Worm (Caenorhabditis elegans) whole organism, L4 larva: ENCODE results near the gene cpna-3.

Experiments
- D1046.2 ChIP-seq: fragments of 200-800 bp; sonication (Bioruptor generic); IDR thresholded peaks from 2 replicates; pipeline ENCODE4 v1.3.6; 2022; ENCODE audit warnings: missing genetic modification characterization, missing compliant biosample characterization
- F10B5.3 ChIP-seq: sonication (generic microtip); optimal IDR thresholded peaks from 2 replicates; lab custom pipeline; 2016; ENCODE audit warnings: mild to moderate bottlenecking, missing genetic modification characterization, missing compliant biosample characterization
- F37D6.2 ChIP-seq: sonication (generic microtip); optimal IDR thresholded peaks from 2 replicates; lab custom pipeline; 2016; ENCODE audit warnings: mild to moderate bottlenecking, missing genetic modification characterization, missing compliant biosample characterization
- T20F7.1 ChIP-seq: fragments of 200-800 bp; sonication (Bioruptor generic); optimal IDR thresholded peaks from 2 replicates; lab custom pipeline; 2018; ENCODE audit warnings: mild to moderate bottlenecking, missing genetic modification characterization, missing compliant biosample characterization
- Y105C5A.15 ChIP-seq: fragments of 200-800 bp; sonication (Bioruptor generic); IDR thresholded peaks from 2 replicates; pipeline ENCODE4 v1.3.6; 2022; ENCODE audit warnings: missing genetic modification characterization, missing compliant biosample characterization
- Y48G9A.11 ChIP-seq: fragments of 200-800 bp; sonication (Bioruptor generic); IDR thresholded peaks from 2 replicates; pipeline ENCODE4 v1.3.6; 2022; ENCODE audit warnings: missing genetic modification reagents, missing genetic modification characterization, missing compliant biosample characterization
- aly-2 ChIP-seq: sonication (generic microtip); optimal IDR thresholded peaks from 2 replicates; lab custom pipeline; 2018; ENCODE audit warnings: missing biosample characterization, missing genetic modification characterization
- ama-1 ChIP-seq: fragments of 150-350 bp; optimal IDR thresholded peaks from 2 replicates; lab custom pipeline; 2014; ENCODE audit warnings: inconsistent platforms, mixed read lengths
- attf-4 ChIP-seq: sonication (generic microtip); optimal IDR thresholded peaks from 3 replicates; lab custom pipeline; 2017; ENCODE audit warnings: missing biosample characterization, missing genetic modification characterization
- ceh-28 ChIP-seq: fragments of 150-350 bp; optimal IDR thresholded peaks from 2 replicates; lab custom pipeline; 2014; ENCODE audit warnings: missing biosample characterization, missing genetic modification reagents, missing genetic modification characterization
- ceh-82 ChIP-seq: sonication (generic microtip); optimal IDR thresholded peaks from 2 replicates; lab custom pipeline; 2017; ENCODE audit warnings: missing biosample characterization, missing genetic modification characterization
- cey-2 ChIP-seq: sonication (generic microtip); optimal IDR thresholded peaks from 3 replicates; lab custom pipeline; 2017; ENCODE audit warnings: missing genetic modification characterization, mild to moderate bottlenecking, missing compliant biosample characterization, antibody characterized with exemption, borderline replicate concordance; ENCODE audit not compliant: insufficient read depth
- daf-16 ChIP-seq, 3 experiments: sonication (generic microtip); optimal IDR thresholded peaks; 2 replicates each; lab custom pipeline; 2016 to 2017; ENCODE audit warnings: missing genetic modification characterization in 3 of 3, missing genetic modification reagents in 3 of 3, mild to moderate bottlenecking in 2 of 3, missing compliant biosample characterization in 2 of 3, missing biosample characterization in 1 of 3, moderate library complexity in 1 of 3
- daf-19 ChIP-seq: fragments of 200-800 bp; sonication (Bioruptor generic); conservative IDR thresholded peaks from 2 replicates; pipeline ENCODE4 v1.3.6; 2022; ENCODE audit warnings: missing genetic modification characterization, missing compliant biosample characterization
- daf-8 ChIP-seq: fragments of 200-800 bp; sonication (Bioruptor generic); IDR thresholded peaks from 2 replicates; pipeline ENCODE4 v1.3.6; 2022; ENCODE audit warnings: missing genetic modification characterization, missing compliant biosample characterization
- dmd-6 ChIP-seq: fragments of 200-800 bp; sonication (Bioruptor generic); IDR thresholded peaks from 2 replicates; pipeline ENCODE4 v1.3.6; 2022; ENCODE audit warnings: missing genetic modification reagents, missing genetic modification characterization, missing compliant biosample characterization
- dpl-1 ChIP-seq: fragments of 150-350 bp; optimal IDR thresholded peaks from 2 replicates; lab custom pipeline; 2014; ENCODE audit warnings: missing biosample characterization, missing genetic modification reagents, missing genetic modification characterization
- dve-1 ChIP-seq: sonication (generic microtip); optimal IDR thresholded peaks from 2 replicates; lab custom pipeline; 2017; ENCODE audit warnings: antibody characterized with exemption, mild to moderate bottlenecking, missing genetic modification characterization, missing compliant biosample characterization; ENCODE audit not compliant: insufficient read depth
- hlh-11 ChIP-seq: fragments of 200-800 bp; sonication (Bioruptor generic); optimal IDR thresholded peaks from 2 replicates; lab custom pipeline; 2018; ENCODE audit warnings: mild to moderate bottlenecking, missing genetic modification characterization, missing compliant biosample characterization
- hlh-30 ChIP-seq: sonication (generic microtip); optimal IDR thresholded peaks from 2 replicates; lab custom pipeline; 2017; ENCODE audit warnings: antibody characterized with exemption, mild to moderate bottlenecking, missing genetic modification characterization, missing compliant biosample characterization; ENCODE audit not compliant: insufficient read depth
- hmg-1.1 ChIP-seq: fragments of 200-800 bp; sonication (Bioruptor generic); IDR thresholded peaks from 2 replicates; pipeline ENCODE4 v1.3.6; 2022; ENCODE audit warnings: missing genetic modification reagents, missing genetic modification characterization, missing compliant biosample characterization
- lin-15B ChIP-seq: fragments of 150-350 bp; sonication (generic microtip); optimal IDR thresholded peaks from 3 replicates; lab custom pipeline; 2014; ENCODE audit warnings: missing biosample characterization, missing genetic modification characterization
- lin-39 ChIP-seq: fragments of 150-350 bp; optimal IDR thresholded peaks from 2 replicates; lab custom pipeline; 2014; ENCODE audit warnings: missing biosample characterization, missing genetic modification reagents, missing genetic modification characterization
- lir-3 ChIP-seq: sonication (generic microtip); optimal IDR thresholded peaks from 2 replicates; lab custom pipeline; 2016; ENCODE audit warnings: mild to moderate bottlenecking, missing genetic modification characterization, missing compliant biosample characterization
- lsy-2 ChIP-seq, 2 experiments: fragments of 150-350 bp in 1 of 2; sonication (generic microtip) in 1 of 2; optimal IDR thresholded peaks; 2 replicates each; lab custom pipeline; 2014 to 2017; ENCODE audit warnings: missing biosample characterization in 2 of 2, missing genetic modification characterization in 2 of 2
- madf-5 ChIP-seq, 2 experiments: fragments of 200-800 bp; sonication (Bioruptor generic); IDR thresholded peaks; 2 replicates each; pipeline ENCODE4 v1.3.6; 2022; ENCODE audit warnings: missing compliant biosample characterization in 2 of 2, missing genetic modification characterization in 2 of 2
- mes-2 ChIP-seq: sonication (generic microtip); optimal IDR thresholded peaks from 2 replicates; lab custom pipeline; 2016; ENCODE audit warnings: missing genotype, mild to moderate bottlenecking, missing genetic modification characterization, missing compliant biosample characterization; ENCODE audit not compliant: poor library complexity, severe bottlenecking
- mxl-3 ChIP-seq: fragments of 200-800 bp; sonication (Bioruptor generic); optimal IDR thresholded peaks from 2 replicates; lab custom pipeline; 2018; ENCODE audit warnings: mild to moderate bottlenecking, missing genetic modification characterization, missing compliant biosample characterization
- nhr-10 ChIP-seq: fragments of 150-350 bp; optimal IDR thresholded peaks from 2 replicates; lab custom pipeline; 2014; ENCODE audit warnings: missing biosample characterization, missing genetic modification characterization
- nhr-111 ChIP-seq: fragments of 200-800 bp; sonication (Bioruptor generic); optimal IDR thresholded peaks from 2 replicates; lab custom pipeline; 2018; ENCODE audit warnings: mild to moderate bottlenecking, missing genetic modification characterization, missing compliant biosample characterization
- nhr-237 ChIP-seq: sonication (generic microtip); optimal IDR thresholded peaks from 2 replicates; lab custom pipeline; 2017; ENCODE audit warnings: missing biosample characterization, missing genetic modification characterization
- nhr-28 ChIP-seq: fragments of 150-350 bp; optimal IDR thresholded peaks from 2 replicates; lab custom pipeline; 2014; ENCODE audit warnings: missing biosample characterization, missing genetic modification characterization
- nhr-6 ChIP-seq: fragments of 150-350 bp; optimal IDR thresholded peaks from 2 replicates; lab custom pipeline; 2014; ENCODE audit warnings: missing biosample characterization, missing genetic modification characterization
- nhr-77 ChIP-seq: fragments of 150-350 bp; optimal IDR thresholded peaks from 2 replicates; lab custom pipeline; 2014; ENCODE audit warnings: missing biosample characterization, missing genetic modification characterization
- pha-4 ChIP-seq, 2 experiments: fragments of 150-350 bp in 1 of 2; fragments of 200-800 bp in 1 of 2; sonication (Bioruptor generic) in 1 of 2; IDR thresholded peaks in 1 of 2; optimal IDR thresholded peaks in 1 of 2; 2 replicates each; pipeline versions ENCODE4 v1.3.6 to Lab custom; 2014 to 2022; ENCODE audit warnings: missing genetic modification characterization in 2 of 2, missing genetic modification reagents in 2 of 2, missing biosample characterization in 1 of 2, missing compliant biosample characterization in 1 of 2
- php-3 ChIP-seq: fragments of 200-800 bp; sonication (Bioruptor generic); IDR thresholded peaks from 2 replicates; pipeline ENCODE4 v1.3.6; 2022; ENCODE audit warnings: missing genetic modification reagents, missing genetic modification characterization, missing compliant biosample characterization
- pqm-1 ChIP-seq: sonication (generic microtip); optimal IDR thresholded peaks from 2 replicates; lab custom pipeline; 2017; ENCODE audit warnings: missing biosample characterization, missing genetic modification characterization
- rbr-2 ChIP-seq: sonication (generic microtip); optimal IDR thresholded peaks from 2 replicates; lab custom pipeline; 2016; ENCODE audit warnings: missing genotype, missing genetic modification characterization, missing compliant biosample characterization
- saeg-2 ChIP-seq: fragments of 200-800 bp; sonication (Bioruptor generic); IDR thresholded peaks from 2 replicates; pipeline ENCODE4 v1.3.6; 2022; ENCODE audit warnings: missing genetic modification reagents, missing genetic modification characterization, missing compliant biosample characterization
- snpc-1.2 ChIP-seq: fragments of 200-800 bp; sonication (Bioruptor generic); IDR thresholded peaks from 2 replicates; pipeline ENCODE4 v1.3.6; 2022; ENCODE audit warnings: missing genetic modification reagents, missing genetic modification characterization, missing compliant biosample characterization
- unc-39 ChIP-seq: sonication (generic microtip); optimal IDR thresholded peaks from 2 replicates; lab custom pipeline; 2017; ENCODE audit warnings: missing biosample characterization, missing genetic modification characterization
- zfp-2 ChIP-seq: sonication (generic microtip); optimal IDR thresholded peaks from 2 replicates; lab custom pipeline; 2016; ENCODE audit warnings: mild to moderate bottlenecking, missing genetic modification characterization, missing compliant biosample characterization
- ztf-11 ChIP-seq: fragments of 150-350 bp; optimal IDR thresholded peaks from 2 replicates; lab custom pipeline; 2014; ENCODE audit warnings: missing biosample characterization, missing genetic modification characterization

Gene cpna-3

ce11 chrIV:9108631-9109030 lies 12.0 kb downstream of the cpna-3 start, which contains the start of gene aly-1:
Gene aly-1 (plus strand): TSS chrIV:9108931.
- no peak for TF ChIP-seq mxl-3
- no peak for TF ChIP-seq unc-39 (tag; lab: Kevin White, UChicago)
- TF ChIP-seq pha-4 (GFP tag; IDR thresholded peaks at IDR 0.05; lab: Robert Waterston, UW) = no peak
- TF ChIP-seq pha-4 (tag; optimal IDR thresholded peaks at IDR 0.05; lab: Kevin White, UChicago) = no peak
- TF ChIP-seq nhr-6 (tag; lab: Kevin White, UChicago) = no peak
- no peak for TF ChIP-seq ceh-82

DNA sequence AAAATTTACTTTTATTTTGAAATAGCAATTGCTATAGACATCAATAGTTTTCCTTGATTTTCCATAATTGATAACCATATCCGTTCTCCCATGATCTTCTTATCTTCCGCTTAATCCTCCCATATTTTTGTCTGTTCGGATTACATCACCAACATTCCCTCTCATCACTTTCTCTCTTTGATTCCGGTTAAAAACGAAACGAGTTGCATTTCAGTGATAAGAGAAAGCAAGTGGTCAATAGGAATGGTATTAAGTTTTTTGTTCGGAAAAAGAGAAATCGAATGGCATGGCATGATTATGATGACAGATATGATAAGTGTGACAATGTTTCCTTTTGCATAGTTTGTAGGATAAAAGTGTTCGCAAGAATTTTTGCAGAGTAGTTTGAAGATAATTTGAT lies 15.4 kb downstream of the cpna-3 start:
- peak; percentile 15 for TF ChIP-seq dpl-1 (GFP tag; lab: Kevin White, UChicago)
- peak; percentile 91 for TF ChIP-seq pqm-1 (tag; lab: Kevin White, UChicago)
- no peak for TF ChIP-seq F37D6.2 (tag; lab: Kevin White, UChicago)
- peak; percentile 70 for TF ChIP-seq dmd-6 (GFP tag; lab: Robert Waterston, UW)
- TF ChIP-seq daf-16 (GFP tag; optimal IDR thresholded peaks at IDR 0.05; lab: Kevin White, UChicago) = no peak
- peak; percentile 52 for TF ChIP-seq daf-16 (tag; optimal IDR thresholded peaks at IDR 0.05; lab: Kevin White, UChicago)
- no peak for TF ChIP-seq lsy-2 (tag; optimal IDR thresholded peaks at IDR 0.05; lab: Kevin White, UChicago)
- TF ChIP-seq attf-4 (tag; lab: Kevin White, UChicago) = no peak
- TF ChIP-seq lin-15B = no peak
- no peak for TF ChIP-seq rbr-2 (tag; lab: Kevin White, UChicago)
- peak; percentile 72 for TF ChIP-seq hlh-11 (tag; lab: Kevin White, UChicago)
- TF ChIP-seq snpc-1.2 (GFP tag; lab: Robert Waterston, UW) = no peak
- peak; percentile 68 for TF ChIP-seq mxl-3
- TF ChIP-seq nhr-28 (tag; lab: Kevin White, UChicago) = peak; percentile 80
- TF ChIP-seq daf-19 (GFP tag; lab: Robert Waterston, UW) = no peak
- TF ChIP-seq madf-5 (GFP tag; IDR thresholded peaks at IDR 0.05; lab: Robert Waterston, UW) = no peak
- TF ChIP-seq php-3 (GFP tag; lab: Robert Waterston, UW) = no peak
- TF ChIP-seq nhr-111 (GFP tag; lab: Kevin White, UChicago) = no peak
- TF ChIP-seq dve-1 (tag; lab: Kevin White, UChicago) = peak; percentile 57
- no peak for TF ChIP-seq lir-3 (tag; lab: Kevin White, UChicago)
- TF ChIP-seq hlh-30 (tag; lab: Kevin White, UChicago) = peak; percentile 18
- TF ChIP-seq aly-2 = no peak
- TF ChIP-seq cey-2 (tag; lab: Kevin White, UChicago) = peak; percentile 64
- TF ChIP-seq, all 104 proteins: peak for 10

- TF ChIP-seq nhr-237 (tag; lab: Kevin White, UChicago) = no peak
- no peak for TF ChIP-seq hlh-30 (tag; lab: Kevin White, UChicago)
- no peak for TF ChIP-seq ama-1 (lab: Kevin White, UChicago)
- TF ChIP-seq lin-39 (tag; lab: Kevin White, UChicago) = no peak
- peak; percentile 13 for TF ChIP-seq dve-1 (tag; lab: Kevin White, UChicago)
- TF ChIP-seq daf-8 (GFP tag; lab: Robert Waterston, UW) = no peak
- TF ChIP-seq Y105C5A.15 (GFP tag; lab: Robert Waterston, UW) = no peak
- TF ChIP-seq saeg-2 (GFP tag; lab: Robert Waterston, UW) = no peak
- TF ChIP-seq nhr-6 (tag; lab: Kevin White, UChicago) = peak; percentile 57
- TF ChIP-seq zfp-2 (tag; lab: Kevin White, UChicago) = no peak
- TF ChIP-seq, all 104 proteins: peak for 2
Observed at ce11 chrIV:9114078-9114477, 17.4 kb downstream of the cpna-3 start.

DNA sequence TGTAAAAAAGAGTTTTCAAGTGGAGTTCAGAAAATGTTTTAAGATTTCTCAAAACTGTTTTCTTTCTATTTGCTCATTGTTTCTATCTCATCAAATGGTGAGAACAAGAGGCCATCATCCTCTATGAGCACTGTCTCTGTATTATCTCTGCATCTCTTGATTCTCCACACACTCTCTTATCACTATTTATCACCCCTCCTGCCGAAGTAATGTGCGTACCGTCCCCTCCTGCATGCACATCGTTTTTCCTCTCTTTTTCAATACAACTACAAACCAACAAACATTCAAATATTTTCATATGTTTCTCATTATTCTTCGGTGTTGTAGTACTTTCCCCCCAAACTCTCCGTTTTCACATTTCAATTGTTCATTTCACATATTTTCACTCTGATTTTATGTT lies 19.8 kb downstream of the cpna-3 start:
- TF ChIP-seq daf-16 (GFP tag; optimal IDR thresholded peaks at IDR 0.05; lab: Kevin White, UChicago) (no peak), daf-16 (tag; optimal IDR thresholded peaks at IDR 0.05; lab: Kevin White, UChicago) (peak; percentile 38), mxl-3 (peak; percentile 10), pqm-1 (tag; lab: Kevin White, UChicago) (peak; percentile 73), nhr-10 (no peak), ceh-28 (no peak), T20F7.1 (GFP tag; lab: Kevin White, UChicago) (no peak), Y48G9A.11 (GFP tag; lab: Robert Waterston, UW) (no peak), mes-2 (tag; lab: Kevin White, UChicago) (no peak), hlh-11 (tag; lab: Kevin White, UChicago) (peak; percentile 29), D1046.2 (no peak), ztf-11 (tag; lab: Kevin White, UChicago) (no peak), nhr-28 (tag; lab: Kevin White, UChicago) (peak; percentile 80), nhr-77 (tag; lab: Kevin White, UChicago) (no peak), Y105C5A.15 (GFP tag; lab: Robert Waterston, UW) (no peak), hmg-1.1 (GFP tag; lab: Robert Waterston, UW) (no peak), dve-1 (tag; lab: Kevin White, UChicago) (peak; percentile 54), F10B5.3 (tag; lab: Kevin White, UChicago) (no peak)
